Fruit fly (Drosophila melanogaster) whole organism, adult: ENCODE results near the gene firl.
A peak's percentile ranks its signal among the peaks of the same experiment; 100 is the strongest.

ENCODE experiments used
- Crg-1 ChIP-seq: fragments of 200-800 bp; sonication (Bioruptor generic); optimal IDR thresholded peaks from 2 replicates; lab custom pipeline; 2016; ENCODE audit warnings: missing biosample characterization, missing genetic modification characterization
- bab1 ChIP-seq: fragments of 200-800 bp; sonication (Bioruptor generic); optimal IDR thresholded peaks from 3 replicates; lab custom pipeline; 2019; ENCODE audit warnings: missing biosample characterization, mild to moderate bottlenecking, missing genetic modification characterization, moderate library complexity

DNA sequence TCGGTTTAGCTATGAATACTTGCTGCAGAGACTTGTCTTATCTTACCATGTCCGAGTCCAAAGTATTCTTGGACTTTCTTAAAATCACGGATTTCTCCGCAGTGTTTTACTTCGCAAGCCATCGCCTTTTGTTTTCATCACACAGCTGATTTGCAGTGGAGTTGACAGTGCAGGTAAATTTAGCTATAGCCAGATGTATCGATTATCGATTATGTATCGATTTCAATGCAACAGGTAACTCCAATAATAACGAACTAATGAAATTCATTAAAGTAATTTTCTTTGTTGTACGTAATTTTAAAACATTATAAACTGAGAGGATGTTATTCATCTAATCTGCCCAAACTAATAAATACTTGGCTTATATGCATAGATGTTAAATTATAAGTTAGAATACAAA, 3.5 kb downstream of the firl start, which contains the start of gene Rab3-GAP:
- TF ChIP-seq Crg-1 (no peak), bab1 (GFP tag; lab: Kevin White, UChicago) (peak; percentile 47)
